Worm (Caenorhabditis elegans): ENCODE measurements around the gene clec-231.

clec-231 gene

DNA sequence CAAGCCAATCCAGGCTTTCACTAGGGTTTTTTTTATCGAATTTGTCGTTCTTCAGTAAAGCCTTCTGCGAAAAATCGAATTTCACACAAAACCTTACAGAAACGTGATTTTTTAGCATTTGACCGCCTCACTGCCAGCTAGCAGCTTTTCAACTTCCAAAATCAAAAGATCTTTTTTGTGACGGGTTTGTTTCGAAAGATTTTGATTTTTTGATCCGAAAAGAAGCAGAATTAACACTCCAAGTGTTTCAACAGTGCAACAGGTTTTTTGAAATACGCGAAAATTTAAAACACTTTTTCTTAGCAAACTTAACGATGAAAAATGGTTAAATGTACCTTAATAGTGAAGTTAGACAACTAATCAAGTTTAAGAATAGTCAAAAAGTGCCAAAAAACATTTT is 9.1 kb downstream of the clec-231 start, which contains the start of gene clec-229:
clec-229 (minus strand) TSS at position 101 of the 400 bp plus-strand sequence.
- TF ChIP-seq snpc-4 (tag; optimal IDR thresholded peaks at IDR 0.05): no peak
- no peak for TF ChIP-seq unc-39 (tag; optimal IDR thresholded peaks at IDR 0.05)
- no peak for TF ChIP-seq ama-1 (optimal IDR thresholded peaks at IDR 0.05)
- TF ChIP-seq nhr-11 (tag; optimal IDR thresholded peaks at IDR 0.05): no peak
- no peak for TF ChIP-seq dmd-4 (tag; optimal IDR thresholded peaks at IDR 0.05)
- no peak for TF ChIP-seq nhr-21 (tag; optimal IDR thresholded peaks at IDR 0.05)
- TF ChIP-seq elt-1 (tag; optimal IDR thresholded peaks at IDR 0.05): no peak

DNA sequence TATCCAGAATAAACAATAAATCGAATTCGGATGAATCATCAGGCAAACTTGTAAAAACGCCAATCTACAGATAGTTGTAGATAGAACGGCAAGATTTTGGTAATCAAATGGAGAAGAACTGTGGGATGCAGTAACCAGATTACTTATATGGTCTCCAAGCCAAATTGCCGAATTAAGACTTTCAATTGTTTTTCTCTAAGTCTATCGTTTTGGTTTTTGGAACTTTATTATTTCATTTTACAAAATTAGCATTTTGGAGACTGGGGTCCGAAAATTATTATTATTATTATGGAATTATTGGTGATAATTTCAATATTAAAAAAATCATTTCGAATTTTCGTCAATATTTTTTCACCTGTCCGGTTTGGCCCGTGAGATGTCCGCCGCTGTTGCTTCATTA is 11.2 kb downstream of the clec-231 start, which contains the start of gene clec-228:
clec-228 (minus strand) TSS at position 101 of the 400 bp plus-strand sequence.
- TF ChIP-seq C34F6.9 (tag; optimal IDR thresholded peaks at IDR 0.05): no peak
- no peak for TF ChIP-seq ceh-82 (tag; optimal IDR thresholded peaks at IDR 0.05)
- TF ChIP-seq blmp-1 (tag; optimal IDR thresholded peaks at IDR 0.05; ENCODE audit: insufficient read depth): no peak
- no peak for TF ChIP-seq gmeb-1 (tag; optimal IDR thresholded peaks at IDR 0.05)
- no peak for TF ChIP-seq mdl-1 (tag; optimal IDR thresholded peaks at IDR 0.05)

DNA sequence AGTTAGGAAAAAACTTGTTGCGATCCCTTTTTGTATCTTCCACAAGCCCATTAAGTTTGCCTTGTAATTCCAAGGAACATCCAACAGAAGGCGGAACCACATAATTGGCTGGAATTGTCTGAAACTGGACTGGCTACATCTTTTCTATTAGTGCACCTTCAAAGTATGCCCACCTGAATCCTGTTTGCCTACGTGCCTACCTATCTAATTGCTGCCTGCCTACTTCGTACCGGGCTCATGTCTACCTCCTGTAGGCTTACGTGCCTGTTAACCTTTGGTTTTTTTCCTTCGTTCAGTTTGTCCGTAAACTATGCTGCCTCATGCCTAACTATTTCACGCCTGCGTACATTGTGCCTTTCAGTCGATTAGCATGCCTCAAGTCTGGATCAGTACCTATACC is 13.1 kb downstream of the clec-231 start, which contains the start of gene wrt-7:
wrt-7 (minus strand) TSS at position 101 of the 400 bp plus-strand sequence.
- TF ChIP-seq unc-62 (GFP tag; optimal IDR thresholded peaks at IDR 0.05) (no peak), nhr-21 (tag; optimal IDR thresholded peaks at IDR 0.05) (no peak), nhr-25 (tag; optimal IDR thresholded peaks at IDR 0.05) (no peak)

DNA sequence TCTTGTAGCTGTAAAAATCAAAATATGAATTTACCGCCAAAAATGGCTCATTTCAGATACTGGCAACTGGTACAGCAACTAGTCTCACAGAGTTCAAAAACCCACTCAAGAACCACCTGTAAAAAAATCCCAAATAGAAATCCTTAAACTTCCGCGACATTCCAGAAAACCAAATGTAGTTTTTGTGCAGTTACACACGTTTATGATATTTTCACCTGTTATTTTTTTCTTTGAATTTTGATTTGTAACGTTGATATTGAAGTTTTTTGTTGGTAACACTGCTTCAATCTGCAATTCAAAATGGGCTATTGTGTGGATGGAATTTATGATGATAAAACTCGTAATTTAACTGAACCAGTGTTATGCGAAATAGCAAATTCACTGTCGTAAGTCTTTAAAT is 17.7 kb downstream of the clec-231 start, which contains the start of gene srw-113:
srw-113 (plus strand) TSS at position 301 of the 400 bp plus-strand sequence.
- TF ChIP-seq C34F6.9 (tag; optimal IDR thresholded peaks at IDR 0.05) (no peak), unc-55 (GFP tag; optimal IDR thresholded peaks at IDR 0.05) (no peak), elt-3 (tag; optimal IDR thresholded peaks at IDR 0.05) (no peak), ceh-82 (tag; optimal IDR thresholded peaks at IDR 0.05) (no peak), unc-39 (tag; optimal IDR thresholded peaks at IDR 0.05) (no peak), nhr-6 (tag; optimal IDR thresholded peaks at IDR 0.05) (no peak), unc-62 (GFP tag; optimal IDR thresholded peaks at IDR 0.05) (no peak), peb-1 (tag; optimal IDR thresholded peaks at IDR 0.05) (no peak), sem-4 (tag; optimal IDR thresholded peaks at IDR 0.05) (no peak), alr-1 (tag; optimal IDR thresholded peaks at IDR 0.05) (no peak), egl-27 (tag; optimal IDR thresholded peaks at IDR 0.05) (no peak), dmd-4 (tag; optimal IDR thresholded peaks at IDR 0.05) (no peak), R02D3.7 (tag; optimal IDR thresholded peaks at IDR 0.05) (no peak), F13H6.1 (tag; optimal IDR thresholded peaks at IDR 0.05) (no peak), elt-1 (tag; optimal IDR thresholded peaks at IDR 0.05) (no peak)

DNA sequence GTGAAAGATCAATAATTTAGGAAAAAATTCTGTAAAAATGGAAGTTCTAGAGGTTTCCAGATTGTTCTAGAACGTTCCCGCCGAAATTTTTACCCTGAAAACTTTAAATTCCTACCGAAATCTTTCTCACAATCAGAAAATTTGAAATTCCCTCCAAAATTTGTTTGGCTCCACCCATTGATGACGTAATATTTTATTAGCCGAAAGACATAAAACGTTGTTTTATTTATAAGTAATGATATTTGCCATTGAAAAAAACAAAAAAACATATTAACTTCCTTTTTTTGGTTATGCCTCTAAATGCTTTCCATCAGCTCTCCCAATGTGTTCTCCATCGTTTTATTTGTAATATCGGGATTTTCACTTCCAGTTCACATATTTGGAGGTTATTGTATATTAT is 20.2 kb downstream of the clec-231 start, which contains the start of gene srh-295:
srh-295 (plus strand) TSS at position 301 of the 400 bp plus-strand sequence.
- TF ChIP-seq mbf-1 (tag; optimal IDR thresholded peaks at IDR 0.05) (no peak), zag-1 (tag; optimal IDR thresholded peaks at IDR 0.05) (no peak), skn-1 (tag; optimal IDR thresholded peaks at IDR 0.05) (no peak), aly-2 (tag; optimal IDR thresholded peaks at IDR 0.05) (no peak), nhr-11 (tag; optimal IDR thresholded peaks at IDR 0.05) (no peak), ama-1 (optimal IDR thresholded peaks at IDR 0.05) (no peak), ztf-4 (tag; optimal IDR thresholded peaks at IDR 0.05) (no peak), sma-3 (GFP tag; optimal IDR thresholded peaks at IDR 0.05) (no peak), nhr-10 (tag; optimal IDR thresholded peaks at IDR 0.05) (no peak)

DNA sequence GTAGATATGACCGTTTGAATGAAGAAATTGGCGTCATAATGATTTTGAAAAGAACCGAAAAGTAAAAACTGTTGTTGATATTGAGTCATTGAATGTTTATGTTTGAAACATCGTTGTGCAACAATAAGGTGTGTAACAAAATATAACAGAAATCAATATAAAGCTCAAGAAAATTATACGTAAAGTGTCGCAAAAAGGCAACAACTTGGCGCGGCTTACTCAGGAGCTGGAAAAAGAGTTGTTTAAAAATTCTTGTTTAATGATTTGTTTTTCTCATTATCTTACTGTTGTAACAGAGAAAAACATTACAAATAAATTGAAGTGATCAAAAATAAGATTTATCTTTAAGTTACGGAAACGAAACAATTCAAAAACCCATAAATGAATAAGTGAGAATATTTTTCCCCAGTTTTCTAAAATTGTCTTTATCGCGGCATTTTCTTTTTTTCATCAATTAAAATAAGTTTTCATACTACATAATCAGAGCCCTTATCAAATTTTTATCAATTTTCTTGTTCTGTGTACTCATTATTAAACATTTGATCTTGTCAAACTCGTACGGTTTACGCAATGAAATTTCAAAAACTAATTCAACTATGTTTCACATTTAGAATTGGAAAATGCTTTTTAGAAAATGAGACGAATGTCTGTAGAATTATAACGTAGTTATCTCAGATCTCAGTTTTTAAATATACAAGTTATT is 22.6 kb downstream of the clec-231 start, which contains the start of gene ZK1037.6:
ZK1037.6 (minus strand) TSS at position 51 of the 703 bp plus-strand sequence.
- TF ChIP-seq fos-1 (tag; optimal IDR thresholded peaks at IDR 0.05) (peak; percentile 72), lin-39 (tag; optimal IDR thresholded peaks at IDR 0.05) (no peak), skn-1 (tag; optimal IDR thresholded peaks at IDR 0.05) (no peak)
